Worm (Caenorhabditis elegans) whole organism, L1 larva: ENCODE results near the gene W04D2.4.
A peak's percentile ranks its signal among the peaks of the same experiment; 100 is the strongest.

Experiments
- C04F5.9 ChIP-seq: sonication (generic microtip); optimal IDR thresholded peaks from 2 replicates; lab custom pipeline; 2016; ENCODE audit warnings: missing genetic modification characterization, missing compliant biosample characterization
- Y116A8C.19 ChIP-seq: sonication (generic microtip); optimal IDR thresholded peaks from 2 replicates; lab custom pipeline; 2016; ENCODE audit warnings: missing compliant biosample characterization, missing genetic modification characterization, borderline replicate concordance
- alr-1 ChIP-seq: fragments of 200-800 bp; sonication (Bioruptor generic); optimal IDR thresholded peaks from 2 replicates; lab custom pipeline; 2018; ENCODE audit warnings: borderline replicate concordance, mild to moderate bottlenecking, missing genetic modification characterization, missing compliant biosample characterization
- ama-1 ChIP-seq: fragments of 150-350 bp; optimal IDR thresholded peaks from 2 replicates; lab custom pipeline; 2014
- ceh-82 ChIP-seq, 3 experiments: fragments of 150-350 bp in 1 of 3; sonication (generic microtip) in 2 of 3; optimal IDR thresholded peaks; 2 replicates each; lab custom pipeline; 2014 to 2017; ENCODE audit warnings: missing biosample characterization in 3 of 3, missing genetic modification characterization in 3 of 3
- ceh-88 ChIP-seq: fragments of 200-800 bp; sonication (Bioruptor generic); IDR thresholded peaks from 2 replicates; pipeline ENCODE4 v1.3.6; 2022; ENCODE audit warnings: missing genetic modification characterization, missing compliant biosample characterization
- elt-2 ChIP-seq: sonication (generic microtip); optimal IDR thresholded peaks from 2 replicates; lab custom pipeline; 2016; ENCODE audit warnings: missing genetic modification characterization, mild to moderate bottlenecking, inconsistent platforms, missing compliant biosample characterization, missing genetic modification reagents
- ets-5 ChIP-seq: fragments of 200-800 bp; sonication (Bioruptor generic); IDR thresholded peaks from 2 replicates; pipeline ENCODE4 v1.3.6; 2022; ENCODE audit warnings: missing genetic modification characterization, missing compliant biosample characterization
- fkh-10 ChIP-seq: sonication (generic microtip); optimal IDR thresholded peaks from 2 replicates; lab custom pipeline; 2017; ENCODE audit warnings: missing biosample characterization, missing genetic modification reagents, missing genetic modification characterization
- fkh-4 ChIP-seq: sonication (generic microtip); optimal IDR thresholded peaks from 2 replicates; lab custom pipeline; 2016; ENCODE audit warnings: missing compliant biosample characterization, missing genetic modification characterization, borderline replicate concordance
- fkh-8 ChIP-seq: sonication (generic microtip); optimal IDR thresholded peaks from 2 replicates; lab custom pipeline; 2016; ENCODE audit warnings: mild to moderate bottlenecking, missing genetic modification characterization, missing compliant biosample characterization
- grh-1 ChIP-seq: fragments of 200-800 bp; sonication (Bioruptor generic); IDR thresholded peaks from 2 replicates; pipeline ENCODE4 v1.3.6; 2022; ENCODE audit warnings: missing genetic modification reagents, missing genetic modification characterization, missing compliant biosample characterization
- hlh-4 ChIP-seq: sonication (generic microtip); optimal IDR thresholded peaks from 2 replicates; lab custom pipeline; 2016; ENCODE audit warnings: mild to moderate bottlenecking, missing genetic modification characterization, missing compliant biosample characterization
- irx-1 ChIP-seq: sonication (generic microtip); optimal IDR thresholded peaks from 2 replicates; lab custom pipeline; 2016; ENCODE audit warnings: missing genetic modification characterization, missing compliant biosample characterization
- jun-1 ChIP-seq: fragments of 150-350 bp; optimal IDR thresholded peaks from 2 replicates; lab custom pipeline; 2014; ENCODE audit warnings: missing biosample characterization, missing genetic modification reagents, missing genetic modification characterization
- lin-13 ChIP-seq: fragments of 150-350 bp; optimal IDR thresholded peaks from 2 replicates; lab custom pipeline; 2014; ENCODE audit warnings: missing biosample characterization, missing genetic modification reagents, missing genetic modification characterization
- lin-14 ChIP-seq: fragments of 200-800 bp; sonication (Bioruptor generic); optimal IDR thresholded peaks from 2 replicates; lab custom pipeline; 2018; ENCODE audit warnings: mild to moderate bottlenecking, missing genetic modification characterization, moderate library complexity, missing compliant biosample characterization
- lin-35 ChIP-seq, 2 experiments: fragments of 150-350 bp; optimal IDR thresholded peaks; 2 replicates each; lab custom pipeline; 2014; ENCODE audit warnings: missing biosample characterization in 2 of 2, missing genetic modification characterization in 2 of 2, missing genetic modification reagents in 2 of 2
- mdl-1 ChIP-seq, 2 experiments: fragments of 150-350 bp; optimal IDR thresholded peaks; 2 replicates each; lab custom pipeline; 2014 to 2017; ENCODE audit warnings: missing biosample characterization in 2 of 2, missing genetic modification characterization in 2 of 2, inconsistent platforms in 1 of 2
- mef-2 ChIP-seq: fragments of 150-350 bp; optimal IDR thresholded peaks from 2 replicates; lab custom pipeline; 2014; ENCODE audit warnings: missing biosample characterization, missing genetic modification characterization
- nhr-12 ChIP-seq: sonication (generic microtip); optimal IDR thresholded peaks from 2 replicates; lab custom pipeline; 2017; ENCODE audit warnings: missing biosample characterization, missing genetic modification characterization
- nhr-19 ChIP-seq: fragments of 200-800 bp; sonication (Bioruptor generic); conservative IDR thresholded peaks from 2 replicates; pipeline ENCODE4 v1.3.6; 2022; ENCODE audit warnings: missing genetic modification characterization, missing compliant biosample characterization
- nhr-20 ChIP-seq: sonication (generic microtip); optimal IDR thresholded peaks from 2 replicates; lab custom pipeline; 2016; ENCODE audit warnings: mild to moderate bottlenecking, missing genetic modification characterization, missing compliant biosample characterization
- nhr-28 ChIP-seq: fragments of 150-350 bp; optimal IDR thresholded peaks from 2 replicates; lab custom pipeline; 2014; ENCODE audit warnings: missing biosample characterization, missing genetic modification characterization
- nhr-71 ChIP-seq: sonication (generic microtip); optimal IDR thresholded peaks from 2 replicates; lab custom pipeline; 2016; ENCODE audit warnings: mild to moderate bottlenecking, missing genetic modification characterization, moderate library complexity, missing compliant biosample characterization
- nhr-76 ChIP-seq: sonication (generic microtip); optimal IDR thresholded peaks from 2 replicates; lab custom pipeline; 2017; ENCODE audit warnings: missing biosample characterization, missing genetic modification characterization
- nhr-85 ChIP-seq: sonication (generic microtip); peaks from one replicate; lab custom pipeline; 2016; ENCODE audit warnings: missing genetic modification characterization, inconsistent platforms, missing compliant biosample characterization
- nhr-90 ChIP-seq: sonication (generic microtip); optimal IDR thresholded peaks from 2 replicates; lab custom pipeline; 2016; ENCODE audit warnings: mild to moderate bottlenecking, missing genetic modification characterization, missing compliant biosample characterization; ENCODE audit not compliant: poor library complexity
- pag-3 ChIP-seq: sonication (generic microtip); optimal IDR thresholded peaks from 2 replicates; lab custom pipeline; 2017; ENCODE audit warnings: missing genetic modification characterization, mild to moderate bottlenecking, missing compliant biosample characterization, antibody characterized with exemption, borderline replicate concordance; ENCODE audit not compliant: insufficient read depth
- pax-3 ChIP-seq: fragments of 200-800 bp; sonication (Bioruptor generic); optimal IDR thresholded peaks from 2 replicates; lab custom pipeline; 2018; ENCODE audit warnings: mild to moderate bottlenecking, missing genetic modification characterization, moderate library complexity, missing compliant biosample characterization
- rnt-1 ChIP-seq: sonication (generic microtip); optimal IDR thresholded peaks from 2 replicates; lab custom pipeline; 2016; ENCODE audit warnings: mild to moderate bottlenecking, missing genetic modification characterization, moderate library complexity, missing compliant biosample characterization
- skn-1 ChIP-seq: fragments of 150-350 bp; optimal IDR thresholded peaks from 2 replicates; lab custom pipeline; 2014; ENCODE audit warnings: missing biosample characterization, missing genetic modification characterization
- snu-23 ChIP-seq: sonication (generic microtip); optimal IDR thresholded peaks from 2 replicates; lab custom pipeline; 2016; ENCODE audit warnings: missing genetic modification characterization, missing compliant biosample characterization
- sox-4 ChIP-seq: sonication (generic microtip); optimal IDR thresholded peaks from 2 replicates; lab custom pipeline; 2016; ENCODE audit warnings: missing genetic modification characterization, missing compliant biosample characterization
- sup-37 ChIP-seq: fragments of 200-800 bp; sonication (Bioruptor generic); optimal IDR thresholded peaks from 2 replicates; lab custom pipeline; 2018; ENCODE audit warnings: mild to moderate bottlenecking, missing genetic modification characterization, missing compliant biosample characterization
- tlp-1 ChIP-seq: fragments of 150-350 bp; optimal IDR thresholded peaks from 2 replicates; lab custom pipeline; 2014; ENCODE audit warnings: missing biosample characterization, missing genetic modification characterization
- unc-130 ChIP-seq: fragments of 150-350 bp; optimal IDR thresholded peaks from 2 replicates; lab custom pipeline; 2017; ENCODE audit warnings: missing biosample characterization, missing genetic modification characterization, inconsistent platforms
- unc-30 ChIP-seq: sonication (generic microtip); optimal IDR thresholded peaks from 2 replicates; lab custom pipeline; 2017; ENCODE audit warnings: missing biosample characterization, missing genetic modification characterization
- unc-98 ChIP-seq: fragments of 200-800 bp; sonication (Bioruptor generic); IDR thresholded peaks from 2 replicates; pipeline ENCODE4 v1.3.6; 2022; ENCODE audit warnings: missing genetic modification characterization, missing compliant biosample characterization
- vab-15 ChIP-seq: sonication (generic microtip); optimal IDR thresholded peaks from 2 replicates; lab custom pipeline; 2017; ENCODE audit warnings: missing genotype, mild to moderate bottlenecking, missing genetic modification characterization, missing compliant biosample characterization
- zag-1 ChIP-seq: fragments of 150-350 bp; optimal IDR thresholded peaks from 2 replicates; lab custom pipeline; 2014; ENCODE audit warnings: missing biosample characterization, missing genetic modification characterization

Gene W04D2.4

ce11 chrV:12478111-12478510 is 19.4 kb downstream of the W04D2.4 start, which contains the start of gene atn-1:
TSS of gene atn-1 (plus strand) at chrV:12478411.
- TF ChIP-seq C04F5.9 (tag; lab: Kevin White, UChicago), result no peak
- TF ChIP-seq nhr-90 (tag; lab: Kevin White, UChicago), result no peak
- TF ChIP-seq hlh-4, result no peak
- no peak for TF ChIP-seq alr-1
- no peak for TF ChIP-seq pax-3
- TF ChIP-seq nhr-85 (tag; lab: Kevin White, UChicago), result no peak
- no peak for TF ChIP-seq ceh-88 (GFP tag; lab: Robert Waterston, UW)
- TF ChIP-seq nhr-28 (tag; lab: Kevin White, UChicago), result no peak

- TF ChIP-seq nhr-19 (GFP tag; lab: Robert Waterston, UW) (0 out of 2 replicates have a peak, but pooled peaks have one; percentile 10), pag-3 (tag; lab: Kevin White, UChicago) (peak; percentile 99), Y116A8C.19 (tag; lab: Kevin White, UChicago) (no peak), rnt-1 (tag; lab: Kevin White, UChicago) (peak; percentile 61), nhr-71 (tag; lab: Kevin White, UChicago) (peak; percentile 41), snu-23 (GFP tag; lab: Kevin White, UChicago) (peak; percentile 23), nhr-76 (tag; lab: Kevin White, UChicago) (no peak), lin-35 (GFP tag; optimal IDR thresholded peaks at IDR 0.05; lab: Kevin White, UChicago) (peak in 1 of 2 experiments; percentile 9), unc-130 (tag; lab: Kevin White, UChicago) (peak; percentile 10), fkh-8 (no peak), lin-14 (GFP tag; lab: Kevin White, UChicago) (peak; percentile 70)
Observed at ce11 chrV:12477139-12477538, 20.4 kb downstream of the W04D2.4 start.

- TF ChIP-seq zag-1 (tag; lab: Kevin White, UChicago) (no peak), ceh-88 (GFP tag; lab: Robert Waterston, UW) (no peak), elt-2 (tag; lab: Kevin White, UChicago) (peak; percentile 74), nhr-19 (GFP tag; lab: Robert Waterston, UW) (no peak), fkh-4 (tag; lab: Kevin White, UChicago) (no peak), nhr-28 (tag; lab: Kevin White, UChicago) (no peak), pax-3 (no peak), nhr-76 (tag; lab: Kevin White, UChicago) (no peak), pag-3 (tag; lab: Kevin White, UChicago) (no peak), skn-1 (tag; lab: Kevin White, UChicago) (no peak), irx-1 (tag; lab: Kevin White, UChicago) (no peak), ceh-82 (tag; optimal IDR thresholded peaks at IDR 0.05; lab: Kevin White, UChicago) (no peak), lin-35 (GFP tag; optimal IDR thresholded peaks at IDR 0.05; lab: Kevin White, UChicago) (peak in 1 of 2 experiments; percentile 13)
Observed at ce11 chrV:12475360-12475759, 22.2 kb downstream of the W04D2.4 start.

- TF ChIP-seq fkh-10 (GFP tag; lab: Kevin White, UChicago), result no peak
- TF ChIP-seq jun-1, result no peak
- TF ChIP-seq ama-1 (lab: Kevin White, UChicago), result no peak
- no peak for TF ChIP-seq mef-2 (tag; lab: Kevin White, UChicago)
- TF ChIP-seq ets-5 (GFP tag; lab: Robert Waterston, UW), result no peak
- no peak for TF ChIP-seq unc-98
- TF ChIP-seq grh-1, result no peak
- no peak for TF ChIP-seq ceh-88 (GFP tag; lab: Robert Waterston, UW)
- no peak for TF ChIP-seq unc-30 (tag; lab: Kevin White, UChicago)
- TF ChIP-seq nhr-71 (tag; lab: Kevin White, UChicago), result no peak
- TF ChIP-seq snu-23 (GFP tag; lab: Kevin White, UChicago), result no peak
- TF ChIP-seq, all 84 proteins: peak for 0
Observed at ce11 chrV:12470324-12470723, 27.2 kb downstream of the W04D2.4 start.

ce11 chrV:12468363-12468762 is 29.2 kb downstream of the W04D2.4 start, which contains the start of gene F28C1.3:
TSS of gene F28C1.3 (plus strand) at chrV:12468663.
- TF ChIP-seq fkh-8, result no peak
- TF ChIP-seq nhr-20 (tag; lab: Kevin White, UChicago), result no peak
- no peak for TF ChIP-seq irx-1 (tag; lab: Kevin White, UChicago)
- no peak for TF ChIP-seq lin-13 (GFP tag; lab: Kevin White, UChicago)
- no peak for TF ChIP-seq fkh-10 (GFP tag; lab: Kevin White, UChicago)
- no peak for TF ChIP-seq lin-14 (GFP tag; lab: Kevin White, UChicago)
- no peak for TF ChIP-seq mdl-1 (tag; optimal IDR thresholded peaks at IDR 0.05; lab: Kevin White, UChicago)
- no peak for TF ChIP-seq sup-37
- TF ChIP-seq tlp-1, result no peak
- no peak for TF ChIP-seq sox-4 (tag; lab: Kevin White, UChicago)
- no peak for TF ChIP-seq nhr-12 (tag; lab: Kevin White, UChicago)
- TF ChIP-seq vab-15 (tag; lab: Kevin White, UChicago), result no peak
